Worm (Caenorhabditis elegans) whole organism, L3 larva: ENCODE data around the gene C28D4.10.
A peak's percentile ranks its signal among the peaks of the same experiment; 100 is the strongest.

ENCODE experiments used
- R02D3.7 ChIP-seq: fragments of 150-350 bp; optimal IDR thresholded peaks from 2 replicates; lab custom pipeline; 2014; ENCODE audit warnings: missing biosample characterization, missing genetic modification characterization
- ZK546.5 ChIP-seq: sonication (generic microtip); optimal IDR thresholded peaks from 2 replicates; lab custom pipeline; 2017; ENCODE audit warnings: missing biosample characterization, missing genetic modification characterization
- aly-2 ChIP-seq: fragments of 150-350 bp; optimal IDR thresholded peaks from 2 replicates; lab custom pipeline; 2014; ENCODE audit warnings: missing biosample characterization, missing genetic modification characterization
- ama-1 ChIP-seq: fragments of 150-350 bp; optimal IDR thresholded peaks from 2 replicates; lab custom pipeline; 2018
- ceh-16 ChIP-seq: sonication (generic microtip); optimal IDR thresholded peaks from 2 replicates; lab custom pipeline; 2017; ENCODE audit warnings: missing biosample characterization, missing genetic modification characterization
- ceh-28 ChIP-seq: fragments of 150-350 bp; optimal IDR thresholded peaks from 2 replicates; lab custom pipeline; 2014; ENCODE audit warnings: missing biosample characterization, missing genetic modification reagents, missing genetic modification characterization
- ceh-82 ChIP-seq: fragments of 150-350 bp; optimal IDR thresholded peaks from 2 replicates; lab custom pipeline; 2014; ENCODE audit warnings: missing biosample characterization, missing genetic modification characterization
- ceh-9 ChIP-seq: sonication (generic microtip); optimal IDR thresholded peaks from 2 replicates; lab custom pipeline; 2018; ENCODE audit warnings: missing biosample characterization, missing genetic modification characterization
- daf-12 ChIP-seq: fragments of 150-350 bp; optimal IDR thresholded peaks from 2 replicates; lab custom pipeline; 2014; ENCODE audit warnings: missing biosample characterization, missing genetic modification reagents, missing genetic modification characterization
- egl-27 ChIP-seq: sonication (generic microtip); optimal IDR thresholded peaks from 4 replicates; lab custom pipeline; 2017; ENCODE audit warnings: missing biosample characterization, missing genetic modification reagents, missing genetic modification characterization
- egl-5 ChIP-seq: fragments of 150-350 bp; optimal IDR thresholded peaks from 2 replicates; lab custom pipeline; 2017; ENCODE audit warnings: missing biosample characterization, missing genetic modification reagents, missing genetic modification characterization, inconsistent platforms
- elt-1 ChIP-seq: fragments of 150-350 bp; optimal IDR thresholded peaks from 2 replicates; lab custom pipeline; 2014; ENCODE audit warnings: missing biosample characterization, missing genetic modification characterization
- elt-2 ChIP-seq: sonication (generic microtip); optimal IDR thresholded peaks from 2 replicates; lab custom pipeline; 2016; ENCODE audit warnings: missing genetic modification reagents, mild to moderate bottlenecking, missing genetic modification characterization, missing compliant biosample characterization
- elt-3 ChIP-seq, 3 experiments: fragments of 150-350 bp in 1 of 3; sonication (generic microtip) in 2 of 3; optimal IDR thresholded peaks; 2 replicates in 2 of 3; 4 replicates in 1 of 3; lab custom pipeline; 2014 to 2017; ENCODE audit warnings: missing biosample characterization in 3 of 3, missing genetic modification characterization in 3 of 3
- eor-1 ChIP-seq, 2 experiments: fragments of 150-350 bp; optimal IDR thresholded peaks; 2 replicates each; lab custom pipeline; 2014 to 2018; ENCODE audit warnings: missing biosample characterization in 2 of 2, missing genetic modification characterization in 2 of 2
- fkh-10 ChIP-seq: sonication (generic microtip); optimal IDR thresholded peaks from 2 replicates; lab custom pipeline; 2017; ENCODE audit warnings: missing biosample characterization, missing genetic modification reagents, missing genetic modification characterization
- fkh-2 ChIP-seq: fragments of 150-350 bp; optimal IDR thresholded peaks from 2 replicates; lab custom pipeline; 2014; ENCODE audit warnings: missing biosample characterization, missing genetic modification reagents, missing genetic modification characterization
- fos-1 ChIP-seq: fragments of 150-350 bp; optimal IDR thresholded peaks from 2 replicates; lab custom pipeline; 2014; ENCODE audit warnings: missing biosample characterization, missing genetic modification characterization
- hmg-11 ChIP-seq: sonication (generic microtip); optimal IDR thresholded peaks from 2 replicates; lab custom pipeline; 2016; ENCODE audit warnings: missing genetic modification characterization, missing compliant biosample characterization
- jun-1 ChIP-seq: fragments of 150-350 bp; optimal IDR thresholded peaks from 2 replicates; lab custom pipeline; 2014; ENCODE audit warnings: missing biosample characterization, missing genetic modification reagents, missing genetic modification characterization
- lin-15B ChIP-seq: fragments of 150-350 bp; optimal IDR thresholded peaks from 2 replicates; lab custom pipeline; 2014; ENCODE audit warnings: missing biosample characterization, missing genetic modification characterization
- lin-39 ChIP-seq: fragments of 150-350 bp; optimal IDR thresholded peaks from 2 replicates; lab custom pipeline; 2018; ENCODE audit warnings: missing biosample characterization, missing genetic modification reagents, missing genetic modification characterization
- lsy-12 ChIP-seq: sonication (generic microtip); optimal IDR thresholded peaks from 2 replicates; lab custom pipeline; 2016; ENCODE audit warnings: mild to moderate bottlenecking, missing genetic modification characterization, missing compliant biosample characterization
- mdl-1 ChIP-seq: fragments of 150-350 bp; optimal IDR thresholded peaks from 2 replicates; lab custom pipeline; 2014; ENCODE audit warnings: missing biosample characterization, missing genetic modification characterization
- mml-1 ChIP-seq: fragments of 150-350 bp; sonication (generic microtip); optimal IDR thresholded peaks from 3 replicates; lab custom pipeline; 2014; ENCODE audit warnings: missing biosample characterization, missing genetic modification characterization
- nfya-1 ChIP-seq: sonication (generic microtip); optimal IDR thresholded peaks from 2 replicates; lab custom pipeline; 2017; ENCODE audit warnings: missing genetic modification characterization, mild to moderate bottlenecking, missing compliant biosample characterization, antibody characterized with exemption, moderate library complexity; ENCODE audit not compliant: insufficient read depth
- nhr-11 ChIP-seq: fragments of 150-350 bp; optimal IDR thresholded peaks from 2 replicates; lab custom pipeline; 2014; ENCODE audit warnings: missing biosample characterization, missing genetic modification characterization
- nhr-12 ChIP-seq: fragments of 150-350 bp; optimal IDR thresholded peaks from 2 replicates; lab custom pipeline; 2014; ENCODE audit warnings: missing biosample characterization, missing genetic modification characterization
- nhr-23 ChIP-seq: fragments of 150-350 bp; optimal IDR thresholded peaks from 2 replicates; lab custom pipeline; 2014; ENCODE audit warnings: missing biosample characterization, missing genetic modification reagents, missing genetic modification characterization
- nhr-237 ChIP-seq: fragments of 150-350 bp; optimal IDR thresholded peaks from 2 replicates; lab custom pipeline; 2014; ENCODE audit warnings: missing biosample characterization, missing genetic modification characterization
- nhr-25 ChIP-seq: sonication (generic microtip); optimal IDR thresholded peaks from 2 replicates; lab custom pipeline; 2017; ENCODE audit warnings: missing biosample characterization, missing genetic modification characterization
- nhr-28 ChIP-seq: fragments of 150-350 bp; optimal IDR thresholded peaks from 2 replicates; lab custom pipeline; 2014; ENCODE audit warnings: missing biosample characterization, missing genetic modification characterization
- nhr-43 ChIP-seq: sonication (generic microtip); optimal IDR thresholded peaks from 2 replicates; lab custom pipeline; 2016; ENCODE audit warnings: mild to moderate bottlenecking, missing genetic modification characterization, missing compliant biosample characterization; ENCODE audit not compliant: poor library complexity, severe bottlenecking
- nhr-67 ChIP-seq: fragments of 150-350 bp; optimal IDR thresholded peaks from 2 replicates; lab custom pipeline; 2014; ENCODE audit warnings: missing biosample characterization, missing genetic modification characterization
- nhr-76 ChIP-seq: fragments of 150-350 bp; sonication (generic microtip); optimal IDR thresholded peaks from 5 replicates; lab custom pipeline; 2014; ENCODE audit warnings: missing biosample characterization, missing genetic modification characterization
- nhr-77 ChIP-seq: fragments of 150-350 bp; optimal IDR thresholded peaks from 2 replicates; lab custom pipeline; 2014; ENCODE audit warnings: missing biosample characterization, missing genetic modification characterization
- pha-4 ChIP-seq: fragments of 150-350 bp; optimal IDR thresholded peaks from 2 replicates; lab custom pipeline; 2014; ENCODE audit warnings: missing biosample characterization, missing genetic modification reagents, missing genetic modification characterization
- pqm-1 ChIP-seq: fragments of 150-350 bp; optimal IDR thresholded peaks from 2 replicates; lab custom pipeline; 2017; ENCODE audit warnings: missing biosample characterization, missing genetic modification characterization, inconsistent platforms
- sea-2 ChIP-seq: fragments of 150-350 bp; sonication (generic microtip); optimal IDR thresholded peaks from 4 replicates; lab custom pipeline; 2014; ENCODE audit warnings: missing biosample characterization, missing genetic modification reagents, missing genetic modification characterization
- skn-1 ChIP-seq: fragments of 150-350 bp; optimal IDR thresholded peaks from 2 replicates; lab custom pipeline; 2014; ENCODE audit warnings: missing biosample characterization, missing genetic modification characterization
- snpc-4 ChIP-seq: fragments of 150-350 bp; optimal IDR thresholded peaks from 2 replicates; lab custom pipeline; 2014; ENCODE audit warnings: missing biosample characterization, missing genetic modification characterization
- tbx-2 ChIP-seq: sonication (generic microtip); optimal IDR thresholded peaks from 2 replicates; lab custom pipeline; 2016; ENCODE audit warnings: mild to moderate bottlenecking, missing genetic modification characterization, missing compliant biosample characterization
- unc-39 ChIP-seq: sonication (generic microtip); optimal IDR thresholded peaks from 4 replicates; lab custom pipeline; 2017; ENCODE audit warnings: missing biosample characterization, missing genetic modification characterization
- unc-62 ChIP-seq: fragments of 150-350 bp; sonication (generic microtip); optimal IDR thresholded peaks from 4 replicates; lab custom pipeline; 2014; ENCODE audit warnings: missing biosample characterization, missing genetic modification reagents, missing genetic modification characterization
- zag-1 ChIP-seq: fragments of 150-350 bp; optimal IDR thresholded peaks from 2 replicates; lab custom pipeline; 2014; ENCODE audit warnings: missing biosample characterization, missing genetic modification characterization
- ztf-11 ChIP-seq: fragments of 150-350 bp; optimal IDR thresholded peaks from 2 replicates; lab custom pipeline; 2014; ENCODE audit warnings: missing biosample characterization, missing genetic modification characterization
- ztf-4 ChIP-seq: fragments of 150-350 bp; optimal IDR thresholded peaks from 2 replicates; lab custom pipeline; 2014; ENCODE audit warnings: missing biosample characterization, missing genetic modification characterization

Gene C28D4.10

ce11 chrIV:9709887-9710286 lies 28.4 kb upstream of the C28D4.10 start, which contains the start of gene nhr-38:
nhr-38 (plus strand) TSS chrIV:9710187.
- no peak for TF ChIP-seq nhr-11 (tag; lab: Kevin White, UChicago)
- TF ChIP-seq ceh-82 (tag; lab: Kevin White, UChicago) = no peak
- TF ChIP-seq elt-2 (tag; lab: Kevin White, UChicago) = no peak
- no peak for TF ChIP-seq snpc-4 (tag; lab: Kevin White, UChicago)
- no peak for TF ChIP-seq nhr-43
- no peak for TF ChIP-seq ztf-11 (tag; lab: Kevin White, UChicago)
- TF ChIP-seq ama-1 (lab: Kevin White, UChicago) = no peak
- TF ChIP-seq pha-4 = no peak
- TF ChIP-seq egl-27 (tag; lab: Kevin White, UChicago) = no peak
- TF ChIP-seq fkh-10 (GFP tag; lab: Kevin White, UChicago) = no peak

- no peak for TF ChIP-seq nhr-77 (tag; lab: Kevin White, UChicago)
- no peak for TF ChIP-seq aly-2 (tag; lab: Kevin White, UChicago)
- TF ChIP-seq ceh-82 (tag; lab: Kevin White, UChicago) = no peak
- TF ChIP-seq lin-15B (tag; lab: Kevin White, UChicago) = no peak
These were observed 25.5 kb upstream of the C28D4.10 start, which contains the start of gene K01H12.4 for ce11 chrIV:9712782-9713181. K01H12.4 (plus strand) TSS chrIV:9713082.

- no peak for TF ChIP-seq jun-1
- no peak for TF ChIP-seq elt-1 (tag; lab: Kevin White, UChicago)
These were observed 24.0 kb upstream of the C28D4.10 start for ce11 chrIV:9714264-9714663.

ce11 chrIV:9716490-9716889 lies 21.8 kb upstream of the C28D4.10 start:
- TF ChIP-seq tbx-2 (no peak), unc-62 (GFP tag; lab: Kevin White, UChicago) (no peak), lin-15B (tag; lab: Kevin White, UChicago) (no peak), nhr-237 (no peak), R02D3.7 (tag; lab: Kevin White, UChicago) (no peak), ZK546.5 (tag; lab: Kevin White, UChicago) (no peak), egl-27 (tag; lab: Kevin White, UChicago) (no peak), mdl-1 (tag; lab: Kevin White, UChicago) (no peak), pha-4 (peak; percentile 59), fkh-2 (no peak), nhr-23 (peak; percentile 49), lin-39 (tag; lab: Kevin White, UChicago) (no peak), zag-1 (tag; lab: Kevin White, UChicago) (no peak), skn-1 (tag; lab: Kevin White, UChicago) (peak; percentile 97), eor-1 (tag; optimal IDR thresholded peaks at IDR 0.05; lab: Kevin White, UChicago) (no peak), nhr-76 (tag; lab: Kevin White, UChicago) (no peak), egl-5 (tag; lab: Kevin White, UChicago) (no peak), nhr-28 (tag; lab: Kevin White, UChicago) (no peak), ceh-16 (tag; lab: Kevin White, UChicago) (no peak), elt-3 (tag; optimal IDR thresholded peaks at IDR 0.05; lab: Kevin White, UChicago) (no peak), lsy-12 (tag; lab: Kevin White, UChicago) (no peak), nhr-77 (tag; lab: Kevin White, UChicago) (no peak), nhr-12 (tag; lab: Kevin White, UChicago) (no peak), nhr-25 (peak; percentile 36), ama-1 (lab: Kevin White, UChicago) (no peak), fkh-10 (GFP tag; lab: Kevin White, UChicago) (no peak), aly-2 (tag; lab: Kevin White, UChicago) (no peak), nhr-67 (tag; lab: Kevin White, UChicago) (no peak), fos-1 (no peak), sea-2 (GFP tag; lab: Kevin White, UChicago) (no peak), nfya-1 (no peak), jun-1 (no peak), hmg-11 (no peak), nhr-11 (tag; lab: Kevin White, UChicago) (no peak), ceh-82 (tag; lab: Kevin White, UChicago) (no peak), elt-1 (tag; lab: Kevin White, UChicago) (no peak), elt-2 (tag; lab: Kevin White, UChicago) (peak; percentile 76), ceh-28 (tag; lab: Kevin White, UChicago) (peak; percentile 59), unc-39 (tag; lab: Kevin White, UChicago) (no peak), nhr-43 (no peak), ztf-4 (tag; lab: Kevin White, UChicago) (no peak), ceh-9 (tag; lab: Kevin White, UChicago) (no peak), ztf-11 (tag; lab: Kevin White, UChicago) (no peak), mml-1 (tag; lab: Kevin White, UChicago) (no peak), pqm-1 (tag; lab: Kevin White, UChicago) (peak; percentile 72), daf-12 (tag; lab: Kevin White, UChicago) (no peak)
